Fruit fly (Drosophila melanogaster) whole organism, pupa: ENCODE measurements around the gene CG9368.
A peak's percentile ranks its signal among the peaks of the same experiment; 100 is the strongest.

Experiments used
- CG10348 ChIP-seq: fragments of 200-800 bp; sonication (Bioruptor generic); IDR thresholded peaks from 2 replicates; pipeline ENCODE4 v1.3.6; 2022; ENCODE audit warnings: missing biosample characterization, missing genetic modification characterization
- CG12605 ChIP-seq: fragments of 200-800 bp; sonication (Bioruptor generic); IDR thresholded peaks from 2 replicates; pipeline ENCODE4 v1.3.6; 2022; ENCODE audit warnings: missing biosample characterization, missing genetic modification characterization
- CG13204 ChIP-seq: fragments of 200-800 bp; sonication (Bioruptor generic); optimal IDR thresholded peaks from 2 replicates; lab custom pipeline; 2018; ENCODE audit warnings: missing biosample characterization, mild to moderate bottlenecking, missing genetic modification characterization, moderate library complexity
- CG14655 ChIP-seq: fragments of 200-800 bp; sonication (Bioruptor generic); optimal IDR thresholded peaks from 3 replicates; lab custom pipeline; 2017; ENCODE audit warnings: mild to moderate bottlenecking, missing biosample characterization, missing genetic modification reagents, missing genetic modification characterization
- CG15710 ChIP-seq: fragments of 200-800 bp; sonication (Bioruptor generic); optimal IDR thresholded peaks from 2 replicates; lab custom pipeline; 2018; ENCODE audit warnings: missing biosample characterization, mild to moderate bottlenecking, missing genetic modification characterization, moderate library complexity
- CG17806 ChIP-seq: fragments of 200-800 bp; sonication (Bioruptor generic); optimal IDR thresholded peaks from 2 replicates; lab custom pipeline; 2018; ENCODE audit warnings: missing biosample characterization, mild to moderate bottlenecking, missing genetic modification characterization, moderate library complexity
- CG32121 ChIP-seq: fragments of 200-800 bp; sonication (Bioruptor generic); IDR thresholded peaks from 2 replicates; pipeline ENCODE4 v1.3.6; 2022; ENCODE audit warnings: missing biosample characterization, missing genetic modification characterization
- CG34367 ChIP-seq: fragments of 200-800 bp; sonication (Bioruptor generic); optimal IDR thresholded peaks from 2 replicates; lab custom pipeline; 2018; ENCODE audit warnings: missing biosample characterization, mild to moderate bottlenecking, missing genetic modification characterization
- CG4496 ChIP-seq: fragments of 200-800 bp; sonication (Bioruptor generic); IDR thresholded peaks from 3 replicates; pipeline ENCODE4 v1.3.6; 2022; ENCODE audit warnings: missing biosample characterization, missing genetic modification characterization
- CG8159 ChIP-seq: fragments of 200-800 bp; sonication (Bioruptor generic); optimal IDR thresholded peaks from 3 replicates; lab custom pipeline; 2018; ENCODE audit warnings: missing biosample characterization, mild to moderate bottlenecking, missing genetic modification characterization, moderate library complexity
- CG8301 ChIP-seq: fragments of 200-800 bp; sonication (Bioruptor generic); optimal IDR thresholded peaks from 2 replicates; lab custom pipeline; 2018; ENCODE audit warnings: missing biosample characterization, mild to moderate bottlenecking, missing genetic modification characterization
- CG9948 ChIP-seq: fragments of 200-800 bp; sonication (Bioruptor generic); optimal IDR thresholded peaks from 2 replicates; lab custom pipeline; 2018; ENCODE audit warnings: missing biosample characterization, mild to moderate bottlenecking, missing genetic modification characterization, moderate library complexity
- D1 ChIP-seq: fragments of 200-800 bp; sonication (Bioruptor generic); optimal IDR thresholded peaks from 2 replicates; lab custom pipeline; 2018; ENCODE audit warnings: missing biosample characterization, mild to moderate bottlenecking, missing genetic modification characterization, moderate library complexity
- EcR ChIP-seq: fragments of 200-800 bp; sonication (Bioruptor generic); optimal IDR thresholded peaks from 3 replicates; lab custom pipeline; 2019; ENCODE audit warnings: missing biosample characterization, missing genetic modification characterization, mild to moderate bottlenecking, moderate library complexity, missing genetic modification reagents
- Ets98B ChIP-seq: fragments of 200-800 bp; sonication (Bioruptor generic); IDR thresholded peaks from 2 replicates; pipeline ENCODE4 v1.3.6; 2022; ENCODE audit warnings: missing biosample characterization, missing genetic modification characterization
- Pif1A ChIP-seq: fragments of 200-800 bp; sonication (Bioruptor generic); optimal IDR thresholded peaks from 3 replicates; lab custom pipeline; 2016; ENCODE audit warnings: missing biosample characterization, missing genetic modification characterization
- Pif1B ChIP-seq: fragments of 200-800 bp; sonication (Bioruptor generic); optimal IDR thresholded peaks from 3 replicates; lab custom pipeline; 2016; ENCODE audit warnings: missing biosample characterization, missing genetic modification characterization
- Snoo ChIP-seq: fragments of 200-800 bp; sonication (Bioruptor generic); optimal IDR thresholded peaks from 3 replicates; lab custom pipeline; 2017; ENCODE audit warnings: missing biosample characterization, mild to moderate bottlenecking, missing genetic modification characterization, inconsistent platforms
- fd96Ca ChIP-seq: fragments of 200-800 bp; sonication (Bioruptor generic); IDR thresholded peaks from 3 replicates; pipeline ENCODE4 v1.3.6; 2022; ENCODE audit warnings: missing biosample characterization, missing genetic modification characterization
- gl ChIP-seq: fragments of 200-800 bp; sonication (Bioruptor generic); optimal IDR thresholded peaks from 2 replicates; lab custom pipeline; 2018; ENCODE audit warnings: missing biosample characterization, mild to moderate bottlenecking, missing genetic modification characterization
- rn ChIP-seq: fragments of 200-800 bp; sonication (Bioruptor generic); IDR thresholded peaks from 2 replicates; pipeline ENCODE4 v1.3.6; 2022; ENCODE audit warnings: missing biosample characterization, missing genetic modification characterization

Gene CG9368

dm6 chr3L:19601413-19601812, at the start of gene CG9368:
TSS of gene CG9368 (plus strand) at chr3L:19601633.
- no peak for TF ChIP-seq CG32121
- no peak for TF ChIP-seq D1 (tag; lab: Kevin White, UChicago)
- TF ChIP-seq Pif1B (GFP tag; lab: Kevin White, UChicago): no peak
- no peak for TF ChIP-seq fd96Ca (GFP tag; lab: Robert Waterston, UW)
- TF ChIP-seq CG4496 (GFP tag; lab: Robert Waterston, UW): no peak
- TF ChIP-seq Ets98B (GFP tag; lab: Robert Waterston, UW): no peak
- no peak for TF ChIP-seq Pif1A
- TF ChIP-seq CG13204 (GFP tag; lab: Kevin White, UChicago): no peak
- TF ChIP-seq EcR (GFP tag; lab: Kevin White, UChicago): no peak
- TF ChIP-seq Snoo (tag; lab: Kevin White, UChicago): no peak
- no peak for TF ChIP-seq CG12605 (GFP tag; lab: Robert Waterston, UW)
- TF ChIP-seq CG8301 (tag; lab: Kevin White, UChicago): no peak
- TF ChIP-seq CG8159 (tag; lab: Kevin White, UChicago): no peak
- TF ChIP-seq CG34367 (tag; lab: Kevin White, UChicago): no peak
- no peak for TF ChIP-seq CG15710 (tag; lab: Kevin White, UChicago)
- TF ChIP-seq CG14655 (GFP tag; lab: Kevin White, UChicago): no peak

dm6 chr3L:19552136-19552773, 49.2 kb upstream of the CG9368 start, which contains the start of the genes Ltn1 and CG9300:
TSS of gene Ltn1 (minus strand) at chr3L:19552290.
TSS of gene CG9300 (plus strand) at chr3L:19552420.
- TF ChIP-seq CG14655 (GFP tag; lab: Kevin White, UChicago): no peak
- TF ChIP-seq CG4496 (GFP tag; lab: Robert Waterston, UW): 0 out of 3 replicates have a peak, but pooled peaks have one; percentile 11
- no peak for TF ChIP-seq D1 (tag; lab: Kevin White, UChicago)
- no peak for TF ChIP-seq CG34367 (tag; lab: Kevin White, UChicago)
- no peak for TF ChIP-seq rn (GFP tag; lab: Robert Waterston, UW)
- TF ChIP-seq CG32121: peak; percentile 31; the same call in 1 of the 2 replicates
- TF ChIP-seq CG17806 (tag; lab: Kevin White, UChicago): no peak
- TF ChIP-seq CG12605 (GFP tag; lab: Robert Waterston, UW): no peak
- no peak for TF ChIP-seq CG8159 (tag; lab: Kevin White, UChicago)
- no peak for TF ChIP-seq Pif1B (GFP tag; lab: Kevin White, UChicago)
- TF ChIP-seq gl (tag; lab: Kevin White, UChicago): no peak
- no peak for TF ChIP-seq EcR (GFP tag; lab: Kevin White, UChicago)
- no peak for TF ChIP-seq Pif1A
- no peak for TF ChIP-seq CG13204 (GFP tag; lab: Kevin White, UChicago)
- no peak for TF ChIP-seq CG8301 (tag; lab: Kevin White, UChicago)
- no peak for TF ChIP-seq CG15710 (tag; lab: Kevin White, UChicago)
- TF ChIP-seq fd96Ca (GFP tag; lab: Robert Waterston, UW): no peak
- no peak for TF ChIP-seq CG9948
- no peak for TF ChIP-seq CG10348 (GFP tag; lab: Robert Waterston, UW)
- peak; percentile 17; the same call in 1 of the 2 replicates for TF ChIP-seq Ets98B (GFP tag; lab: Robert Waterston, UW)
- no peak for TF ChIP-seq Snoo (tag; lab: Kevin White, UChicago)
- TF ChIP-seq, all 21 proteins: peak for 3

- TF ChIP-seq CG8159 (tag; lab: Kevin White, UChicago) (no peak), CG8301 (tag; lab: Kevin White, UChicago) (no peak), CG17806 (tag; lab: Kevin White, UChicago) (no peak), CG10348 (GFP tag; lab: Robert Waterston, UW) (no peak), Pif1B (GFP tag; lab: Kevin White, UChicago) (no peak), CG32121 (no peak), EcR (GFP tag; lab: Kevin White, UChicago) (peak; percentile 48)
- TF ChIP-seq, all 21 proteins: peak for 1
Measured at dm6 chr3L:19555906-19556457, 45.5 kb upstream of the CG9368 start.

dm6 chr3L:19556738-19557137, 44.7 kb upstream of the CG9368 start:
- TF ChIP-seq fd96Ca (GFP tag; lab: Robert Waterston, UW) (peak; percentile 50; the same call in 1 of the 3 replicates), CG32121 (no peak), EcR (GFP tag; lab: Kevin White, UChicago) (peak; percentile 44), CG4496 (GFP tag; lab: Robert Waterston, UW) (0 out of 3 replicates have a peak, but pooled peaks have one; percentile 15)

dm6 chr3L:19557197-19557995, 44.0 kb upstream of the CG9368 start:
- TF ChIP-seq CG8301 (tag; lab: Kevin White, UChicago): peak; percentile 14
- TF ChIP-seq CG13204 (GFP tag; lab: Kevin White, UChicago): no peak
- no peak for TF ChIP-seq Pif1A
- peak; percentile 78 for TF ChIP-seq CG14655 (GFP tag; lab: Kevin White, UChicago)
- no peak for TF ChIP-seq CG4496 (GFP tag; lab: Robert Waterston, UW)
- TF ChIP-seq gl (tag; lab: Kevin White, UChicago): peak; percentile 81
- TF ChIP-seq Pif1B (GFP tag; lab: Kevin White, UChicago): no peak
- peak; percentile 91 for TF ChIP-seq CG8159 (tag; lab: Kevin White, UChicago)
- peak; percentile 84 for TF ChIP-seq CG9948
- peak; percentile 59 for TF ChIP-seq Snoo (tag; lab: Kevin White, UChicago)
- peak; percentile 74 for TF ChIP-seq EcR (GFP tag; lab: Kevin White, UChicago)
- TF ChIP-seq D1 (tag; lab: Kevin White, UChicago): peak; percentile 79
- peak; percentile 40 for TF ChIP-seq CG34367 (tag; lab: Kevin White, UChicago)
- no peak for TF ChIP-seq CG12605 (GFP tag; lab: Robert Waterston, UW)
- TF ChIP-seq CG17806 (tag; lab: Kevin White, UChicago): peak; percentile 67
- no peak for TF ChIP-seq rn (GFP tag; lab: Robert Waterston, UW)
- TF ChIP-seq CG10348 (GFP tag; lab: Robert Waterston, UW): no peak
- TF ChIP-seq Ets98B (GFP tag; lab: Robert Waterston, UW): no peak
- TF ChIP-seq fd96Ca (GFP tag; lab: Robert Waterston, UW): no peak
- no peak for TF ChIP-seq CG32121
- TF ChIP-seq CG15710 (tag; lab: Kevin White, UChicago): peak; percentile 83
